Fruit fly (Drosophila melanogaster) Kc167 (cell line): Measurements from ENCODE around the gene Tap42.
A peak's percentile ranks its signal among the peaks of the same experiment; 100 is the strongest.

Experiments
- Myc ChIP-seq: fragments of >200 bp; optimal IDR thresholded peaks from 2 replicates; lab custom pipeline; 2017; ENCODE audit warnings: missing external identifiers
- Sin3A ChIP-seq: fragments of >200 bp; optimal IDR thresholded peaks from 2 replicates; lab custom pipeline; 2018; ENCODE audit warnings: missing external identifiers
- h ChIP-seq: fragments of >200 bp; optimal IDR thresholded peaks from 3 replicates; lab custom pipeline; 2018; ENCODE audit warnings: missing external identifiers
- psq ChIP-seq: fragments of >200 bp; optimal IDR thresholded peaks from 2 replicates; lab custom pipeline; 2017; ENCODE audit warnings: missing external identifiers
- ttk ChIP-seq: sonication (Bioruptor generic); optimal IDR thresholded peaks from 2 replicates; lab custom pipeline; 2017; ENCODE audit warnings: missing external identifiers

DNA sequence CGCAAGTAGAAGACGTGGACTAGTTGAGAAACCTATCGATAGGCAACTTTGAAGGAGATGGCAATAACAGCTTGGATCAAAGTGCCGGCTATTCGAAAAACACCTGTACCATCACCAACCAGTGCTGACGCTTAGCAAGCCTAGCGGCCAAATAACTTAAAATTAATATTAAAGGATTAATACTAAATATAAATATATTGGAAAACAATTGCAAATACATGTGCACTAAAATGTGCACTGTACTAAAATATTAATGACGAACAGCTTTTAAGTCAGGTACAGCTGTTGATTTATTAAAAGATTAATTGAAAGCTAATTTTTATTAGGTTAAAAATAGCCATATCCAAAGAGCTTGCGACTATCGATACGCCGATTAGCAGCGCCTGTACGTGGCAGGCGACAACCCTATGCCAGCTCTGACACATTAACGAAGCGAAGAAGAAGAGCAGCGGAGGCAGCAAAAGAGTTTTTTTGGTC is 11.1 kb downstream of the Tap42 start, which contains the start of the genes CG9302 and beta'COP:
- no peak for TF ChIP-seq h (lab: Kevin White, UChicago)
- TF ChIP-seq psq: no peak
- TF ChIP-seq Sin3A (lab: Kevin White, UChicago): peak; percentile 51
- TF ChIP-seq ttk (lab: Kevin White, UChicago): no peak
- no peak for TF ChIP-seq Myc (lab: Kevin White, UChicago)
